Fruit fly (Drosophila melanogaster): ENCODE results near the gene CG31407.
A peak's percentile ranks its signal among the peaks of the same experiment; 100 is the strongest.

CG31407 gene

DNA sequence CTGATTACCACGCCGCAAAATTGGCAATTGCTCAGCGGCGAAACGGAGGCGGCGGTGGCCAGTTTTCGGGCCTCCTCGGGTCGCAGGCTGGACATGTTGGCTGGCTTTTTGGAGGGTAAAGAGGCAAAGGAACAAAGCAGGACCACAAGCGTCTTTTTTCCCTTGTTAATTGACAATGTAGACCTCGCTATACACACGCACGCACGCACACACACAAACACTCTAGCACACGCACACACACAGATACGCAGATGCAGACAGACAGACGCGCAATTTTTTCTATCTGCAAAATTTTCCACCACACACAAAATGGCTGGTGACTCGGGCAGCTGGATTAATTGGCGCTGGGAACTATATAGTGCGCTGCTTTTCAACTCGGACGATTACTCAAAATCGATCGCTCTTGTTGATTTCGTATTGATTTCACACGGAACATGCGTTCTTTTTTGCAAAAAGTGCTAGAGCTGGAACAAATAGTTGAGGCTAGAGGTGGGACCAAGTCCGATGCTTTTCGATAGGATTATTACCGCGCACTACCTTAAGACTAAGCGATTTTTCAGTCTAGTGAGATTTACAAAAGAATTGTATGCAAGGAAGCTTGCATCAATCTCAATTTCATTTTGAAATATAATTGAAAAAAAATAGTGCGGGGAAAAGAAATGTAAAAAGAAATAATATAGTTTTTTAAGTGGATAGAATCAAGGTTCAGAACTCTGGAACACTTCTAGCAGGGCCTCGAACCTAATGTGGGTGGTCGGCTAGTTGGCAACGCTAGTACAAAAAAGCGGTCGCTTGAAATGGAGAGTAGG lies 39.2 kb downstream of the CG31407 start, which contains the start of gene Art4 (continued):
- TF ChIP-seq Lhr (GFP tag; optimal IDR thresholded peaks at IDR 0.05), result peak; percentile 66
- peak; percentile 51 for TF ChIP-seq zen (tag; optimal IDR thresholded peaks at IDR 0.05)
- 0 out of 2 replicates have a peak, but pooled peaks have one; percentile 7 for TF ChIP-seq CG4360 (GFP tag; IDR thresholded peaks at IDR 0.05)
- no peak for TF ChIP-seq otp (GFP tag; IDR thresholded peaks at IDR 0.05)
- peak; percentile 16 for TF ChIP-seq caup (GFP tag; optimal IDR thresholded peaks at IDR 0.05; ENCODE audit: severe bottlenecking)
- TF ChIP-seq CG6791 (GFP tag; IDR thresholded peaks at IDR 0.05; ENCODE audit: partially characterized antibody), result peak; percentile 60; the same call in 2 of the 3 replicates
- TF ChIP-seq vfl (GFP tag; optimal IDR thresholded peaks at IDR 0.05), result peak; percentile 42
- peak; percentile 10 for TF ChIP-seq nerfin-1 (tag; optimal IDR thresholded peaks at IDR 0.05)
- TF ChIP-seq CG9609 (GFP tag; optimal IDR thresholded peaks at IDR 0.05), result no peak
- peak; percentile 24 to 31 for TF ChIP-seq Pdp1 (GFP tag; optimal IDR thresholded peaks at IDR 0.05)
- TF ChIP-seq CG1832 (GFP tag; optimal IDR thresholded peaks at IDR 0.05), result no peak
- TF ChIP-seq Vsx1 (GFP tag; optimal IDR thresholded peaks at IDR 0.05), result no peak
- peak; percentile 36 for TF ChIP-seq Ets97D (GFP tag; optimal IDR thresholded peaks at IDR 0.05)
- peak; percentile 72 for TF ChIP-seq CTCF (GFP tag; optimal IDR thresholded peaks at IDR 0.05)
- no peak for TF ChIP-seq fd64A (GFP tag; optimal IDR thresholded peaks at IDR 0.05)
- no peak for TF ChIP-seq Taf1 (GFP tag; IDR thresholded peaks at IDR 0.05)
- peak; percentile 1 for TF ChIP-seq CG10431 (GFP tag; optimal IDR thresholded peaks at IDR 0.05)
- peak; percentile 11; the same call in 1 of the 2 replicates for TF ChIP-seq MBD-R2 (GFP tag; IDR thresholded peaks at IDR 0.05)
- peak; percentile 70 for TF ChIP-seq CG2120 (GFP tag; optimal IDR thresholded peaks at IDR 0.05)
- TF ChIP-seq gsb-n (tag; optimal IDR thresholded peaks at IDR 0.05), result no peak
- TF ChIP-seq Ravus (GFP tag; IDR thresholded peaks at IDR 0.05), result no peak
- TF ChIP-seq CG2712 (tag; optimal IDR thresholded peaks at IDR 0.05), result peak; percentile 64
- no peak for TF ChIP-seq pros (GFP tag; optimal IDR thresholded peaks at IDR 0.05)
- peak; percentile 86 for TF ChIP-seq onecut (GFP tag; IDR thresholded peaks at IDR 0.05)
- no peak for TF ChIP-seq C15 (GFP tag; IDR thresholded peaks at IDR 0.05)
- TF ChIP-seq Xbp1 (GFP tag; optimal IDR thresholded peaks at IDR 0.05), result peak; percentile 32
- TF ChIP-seq unc-4 (GFP tag; IDR thresholded peaks at IDR 0.05; ENCODE audit: partially characterized antibody), result peak; percentile 61; the same call in 1 of the 2 replicates
- TF ChIP-seq CG6813 (GFP tag; optimal IDR thresholded peaks at IDR 0.05), result no peak
- peak; percentile 47 for TF ChIP-seq CG33213 (GFP tag; optimal IDR thresholded peaks at IDR 0.05)
- peak; percentile 68 for TF ChIP-seq amos (GFP tag; IDR thresholded peaks at IDR 0.05; ENCODE audit: partially characterized antibody)
- TF ChIP-seq Dref (GFP tag; IDR thresholded peaks at IDR 0.05), result peak; percentile 52
- TF ChIP-seq CoRest (tag; optimal IDR thresholded peaks at IDR 0.05), result no peak
- TF ChIP-seq CG2116 (GFP tag; optimal IDR thresholded peaks at IDR 0.05), result peak; percentile 70
- TF ChIP-seq pnt (GFP tag; optimal IDR thresholded peaks at IDR 0.05), result peak; percentile 16
- no peak for TF ChIP-seq chm (GFP tag; IDR thresholded peaks at IDR 0.05)
- TF ChIP-seq nmo (GFP tag; optimal IDR thresholded peaks at IDR 0.05), result peak; percentile 53
- TF ChIP-seq Atf-2 (GFP tag; optimal IDR thresholded peaks at IDR 0.05), result no peak
- TF ChIP-seq CG1647 (GFP tag; optimal IDR thresholded peaks at IDR 0.05), result no peak
- no peak for TF ChIP-seq Eip74EF (GFP tag; optimal IDR thresholded peaks at IDR 0.05)
- no peak for TF ChIP-seq Six4 (GFP tag; optimal IDR thresholded peaks at IDR 0.05)
- TF ChIP-seq B-H2 (GFP tag; optimal IDR thresholded peaks at IDR 0.05), result peak; percentile 1
- TF ChIP-seq gfzf (GFP tag; optimal IDR thresholded peaks at IDR 0.05), result peak; percentile 39
- peak; percentile 42 for TF ChIP-seq Ptx1 (GFP tag; IDR thresholded peaks at IDR 0.05)
- no peak for TF ChIP-seq luna (GFP tag; optimal IDR thresholded peaks at IDR 0.05)
- no peak for TF ChIP-seq Adf1 (GFP tag; IDR thresholded peaks at IDR 0.05)
- no peak for TF ChIP-seq ro (GFP tag; IDR thresholded peaks at IDR 0.05)
- TF ChIP-seq CG10267 (tag; optimal IDR thresholded peaks at IDR 0.05), result peak; percentile 70
- TF ChIP-seq Chrac-16 (GFP tag; optimal IDR thresholded peaks at IDR 0.05), result peak; percentile 22
- TF ChIP-seq Mad (GFP tag; optimal IDR thresholded peaks at IDR 0.05), result peak; percentile 22

Data from whole organism, embryonic.